Worm (Caenorhabditis elegans) whole organism, L3 larva: ENCODE measurements around the gene R09A8.5.

Experiments used
- R02D3.7 ChIP-seq: fragments of 150-350 bp; optimal IDR thresholded peaks from 2 replicates; lab custom pipeline; 2014; ENCODE audit warnings: missing biosample characterization, missing genetic modification characterization
- ZK546.5 ChIP-seq: sonication (generic microtip); optimal IDR thresholded peaks from 2 replicates; lab custom pipeline; 2017; ENCODE audit warnings: missing biosample characterization, missing genetic modification characterization
- aly-2 ChIP-seq: fragments of 150-350 bp; optimal IDR thresholded peaks from 2 replicates; lab custom pipeline; 2014; ENCODE audit warnings: missing biosample characterization, missing genetic modification characterization
- ama-1 ChIP-seq: fragments of 150-350 bp; optimal IDR thresholded peaks from 2 replicates; lab custom pipeline; 2018
- ceh-16 ChIP-seq: sonication (generic microtip); optimal IDR thresholded peaks from 2 replicates; lab custom pipeline; 2017; ENCODE audit warnings: missing biosample characterization, missing genetic modification characterization
- ceh-28 ChIP-seq: fragments of 150-350 bp; optimal IDR thresholded peaks from 2 replicates; lab custom pipeline; 2014; ENCODE audit warnings: missing biosample characterization, missing genetic modification reagents, missing genetic modification characterization
- ceh-82 ChIP-seq: fragments of 150-350 bp; optimal IDR thresholded peaks from 2 replicates; lab custom pipeline; 2014; ENCODE audit warnings: missing biosample characterization, missing genetic modification characterization
- ceh-9 ChIP-seq: sonication (generic microtip); optimal IDR thresholded peaks from 2 replicates; lab custom pipeline; 2018; ENCODE audit warnings: missing biosample characterization, missing genetic modification characterization
- daf-12 ChIP-seq: fragments of 150-350 bp; optimal IDR thresholded peaks from 2 replicates; lab custom pipeline; 2014; ENCODE audit warnings: missing biosample characterization, missing genetic modification reagents, missing genetic modification characterization
- egl-27 ChIP-seq: sonication (generic microtip); optimal IDR thresholded peaks from 4 replicates; lab custom pipeline; 2017; ENCODE audit warnings: missing biosample characterization, missing genetic modification reagents, missing genetic modification characterization
- egl-5 ChIP-seq: fragments of 150-350 bp; optimal IDR thresholded peaks from 2 replicates; lab custom pipeline; 2017; ENCODE audit warnings: missing biosample characterization, missing genetic modification reagents, missing genetic modification characterization, inconsistent platforms
- elt-1 ChIP-seq: fragments of 150-350 bp; optimal IDR thresholded peaks from 2 replicates; lab custom pipeline; 2014; ENCODE audit warnings: missing biosample characterization, missing genetic modification characterization
- elt-2 ChIP-seq: sonication (generic microtip); optimal IDR thresholded peaks from 2 replicates; lab custom pipeline; 2016; ENCODE audit warnings: missing genetic modification reagents, mild to moderate bottlenecking, missing genetic modification characterization, missing compliant biosample characterization
- elt-3 ChIP-seq, 3 experiments: fragments of 150-350 bp in 1 of 3; sonication (generic microtip) in 2 of 3; optimal IDR thresholded peaks; 2 replicates in 2 of 3; 4 replicates in 1 of 3; lab custom pipeline; 2014 to 2017; ENCODE audit warnings: missing biosample characterization in 3 of 3, missing genetic modification characterization in 3 of 3
- eor-1 ChIP-seq, 2 experiments: fragments of 150-350 bp; optimal IDR thresholded peaks; 2 replicates each; lab custom pipeline; 2014 to 2018; ENCODE audit warnings: missing biosample characterization in 2 of 2, missing genetic modification characterization in 2 of 2
- fkh-10 ChIP-seq: sonication (generic microtip); optimal IDR thresholded peaks from 2 replicates; lab custom pipeline; 2017; ENCODE audit warnings: missing biosample characterization, missing genetic modification reagents, missing genetic modification characterization
- fkh-2 ChIP-seq: fragments of 150-350 bp; optimal IDR thresholded peaks from 2 replicates; lab custom pipeline; 2014; ENCODE audit warnings: missing biosample characterization, missing genetic modification reagents, missing genetic modification characterization
- fos-1 ChIP-seq: fragments of 150-350 bp; optimal IDR thresholded peaks from 2 replicates; lab custom pipeline; 2014; ENCODE audit warnings: missing biosample characterization, missing genetic modification characterization
- hmg-11 ChIP-seq: sonication (generic microtip); optimal IDR thresholded peaks from 2 replicates; lab custom pipeline; 2016; ENCODE audit warnings: missing genetic modification characterization, missing compliant biosample characterization
- jun-1 ChIP-seq: fragments of 150-350 bp; optimal IDR thresholded peaks from 2 replicates; lab custom pipeline; 2014; ENCODE audit warnings: missing biosample characterization, missing genetic modification reagents, missing genetic modification characterization
- lin-15B ChIP-seq: fragments of 150-350 bp; optimal IDR thresholded peaks from 2 replicates; lab custom pipeline; 2014; ENCODE audit warnings: missing biosample characterization, missing genetic modification characterization
- lin-39 ChIP-seq: fragments of 150-350 bp; optimal IDR thresholded peaks from 2 replicates; lab custom pipeline; 2018; ENCODE audit warnings: missing biosample characterization, missing genetic modification reagents, missing genetic modification characterization
- lsy-12 ChIP-seq: sonication (generic microtip); optimal IDR thresholded peaks from 2 replicates; lab custom pipeline; 2016; ENCODE audit warnings: mild to moderate bottlenecking, missing genetic modification characterization, missing compliant biosample characterization
- mdl-1 ChIP-seq: fragments of 150-350 bp; optimal IDR thresholded peaks from 2 replicates; lab custom pipeline; 2014; ENCODE audit warnings: missing biosample characterization, missing genetic modification characterization
- mml-1 ChIP-seq: fragments of 150-350 bp; sonication (generic microtip); optimal IDR thresholded peaks from 3 replicates; lab custom pipeline; 2014; ENCODE audit warnings: missing biosample characterization, missing genetic modification characterization
- nfya-1 ChIP-seq: sonication (generic microtip); optimal IDR thresholded peaks from 2 replicates; lab custom pipeline; 2017; ENCODE audit warnings: missing genetic modification characterization, mild to moderate bottlenecking, missing compliant biosample characterization, antibody characterized with exemption, moderate library complexity; ENCODE audit not compliant: insufficient read depth
- nhr-11 ChIP-seq: fragments of 150-350 bp; optimal IDR thresholded peaks from 2 replicates; lab custom pipeline; 2014; ENCODE audit warnings: missing biosample characterization, missing genetic modification characterization
- nhr-12 ChIP-seq: fragments of 150-350 bp; optimal IDR thresholded peaks from 2 replicates; lab custom pipeline; 2014; ENCODE audit warnings: missing biosample characterization, missing genetic modification characterization
- nhr-23 ChIP-seq: fragments of 150-350 bp; optimal IDR thresholded peaks from 2 replicates; lab custom pipeline; 2014; ENCODE audit warnings: missing biosample characterization, missing genetic modification reagents, missing genetic modification characterization
- nhr-237 ChIP-seq: fragments of 150-350 bp; optimal IDR thresholded peaks from 2 replicates; lab custom pipeline; 2014; ENCODE audit warnings: missing biosample characterization, missing genetic modification characterization
- nhr-25 ChIP-seq: sonication (generic microtip); optimal IDR thresholded peaks from 2 replicates; lab custom pipeline; 2017; ENCODE audit warnings: missing biosample characterization, missing genetic modification characterization
- nhr-28 ChIP-seq: fragments of 150-350 bp; optimal IDR thresholded peaks from 2 replicates; lab custom pipeline; 2014; ENCODE audit warnings: missing biosample characterization, missing genetic modification characterization
- nhr-43 ChIP-seq: sonication (generic microtip); optimal IDR thresholded peaks from 2 replicates; lab custom pipeline; 2016; ENCODE audit warnings: mild to moderate bottlenecking, missing genetic modification characterization, missing compliant biosample characterization; ENCODE audit not compliant: poor library complexity, severe bottlenecking
- nhr-67 ChIP-seq: fragments of 150-350 bp; optimal IDR thresholded peaks from 2 replicates; lab custom pipeline; 2014; ENCODE audit warnings: missing biosample characterization, missing genetic modification characterization
- nhr-76 ChIP-seq: fragments of 150-350 bp; sonication (generic microtip); optimal IDR thresholded peaks from 5 replicates; lab custom pipeline; 2014; ENCODE audit warnings: missing biosample characterization, missing genetic modification characterization
- nhr-77 ChIP-seq: fragments of 150-350 bp; optimal IDR thresholded peaks from 2 replicates; lab custom pipeline; 2014; ENCODE audit warnings: missing biosample characterization, missing genetic modification characterization
- pha-4 ChIP-seq: fragments of 150-350 bp; optimal IDR thresholded peaks from 2 replicates; lab custom pipeline; 2014; ENCODE audit warnings: missing biosample characterization, missing genetic modification reagents, missing genetic modification characterization
- pqm-1 ChIP-seq: fragments of 150-350 bp; optimal IDR thresholded peaks from 2 replicates; lab custom pipeline; 2017; ENCODE audit warnings: missing biosample characterization, missing genetic modification characterization, inconsistent platforms
- sea-2 ChIP-seq: fragments of 150-350 bp; sonication (generic microtip); optimal IDR thresholded peaks from 4 replicates; lab custom pipeline; 2014; ENCODE audit warnings: missing biosample characterization, missing genetic modification reagents, missing genetic modification characterization
- skn-1 ChIP-seq: fragments of 150-350 bp; optimal IDR thresholded peaks from 2 replicates; lab custom pipeline; 2014; ENCODE audit warnings: missing biosample characterization, missing genetic modification characterization
- snpc-4 ChIP-seq: fragments of 150-350 bp; optimal IDR thresholded peaks from 2 replicates; lab custom pipeline; 2014; ENCODE audit warnings: missing biosample characterization, missing genetic modification characterization
- tbx-2 ChIP-seq: sonication (generic microtip); optimal IDR thresholded peaks from 2 replicates; lab custom pipeline; 2016; ENCODE audit warnings: mild to moderate bottlenecking, missing genetic modification characterization, missing compliant biosample characterization
- unc-39 ChIP-seq: sonication (generic microtip); optimal IDR thresholded peaks from 4 replicates; lab custom pipeline; 2017; ENCODE audit warnings: missing biosample characterization, missing genetic modification characterization
- unc-62 ChIP-seq: fragments of 150-350 bp; sonication (generic microtip); optimal IDR thresholded peaks from 4 replicates; lab custom pipeline; 2014; ENCODE audit warnings: missing biosample characterization, missing genetic modification reagents, missing genetic modification characterization
- zag-1 ChIP-seq: fragments of 150-350 bp; optimal IDR thresholded peaks from 2 replicates; lab custom pipeline; 2014; ENCODE audit warnings: missing biosample characterization, missing genetic modification characterization
- ztf-11 ChIP-seq: fragments of 150-350 bp; optimal IDR thresholded peaks from 2 replicates; lab custom pipeline; 2014; ENCODE audit warnings: missing biosample characterization, missing genetic modification characterization
- ztf-4 ChIP-seq: fragments of 150-350 bp; optimal IDR thresholded peaks from 2 replicates; lab custom pipeline; 2014; ENCODE audit warnings: missing biosample characterization, missing genetic modification characterization

Gene R09A8.5

ce11 chrX:12627797-12628196 is 12.6 kb downstream of the R09A8.5 start:
- no peak for TF ChIP-seq ceh-28 (tag; lab: Kevin White, UChicago)
- no peak for TF ChIP-seq ztf-11 (tag; lab: Kevin White, UChicago)
- peak; percentile 58 for TF ChIP-seq nhr-23
- no peak for TF ChIP-seq R02D3.7
- no peak for TF ChIP-seq zag-1 (tag; lab: Kevin White, UChicago)
- no peak for TF ChIP-seq nfya-1 (tag; lab: Kevin White, UChicago)
- no peak for TF ChIP-seq fos-1 (tag; lab: Kevin White, UChicago)
- no peak for TF ChIP-seq elt-1
- TF ChIP-seq fkh-2 (tag; lab: Kevin White, UChicago), result no peak
- no peak for TF ChIP-seq aly-2 (tag; lab: Kevin White, UChicago)
- no peak for TF ChIP-seq nhr-77 (tag; lab: Kevin White, UChicago)
- peak; percentile 93 for TF ChIP-seq elt-2 (tag; lab: Kevin White, UChicago)
- no peak for TF ChIP-seq skn-1
- no peak for TF ChIP-seq egl-5 (tag; lab: Kevin White, UChicago)
- TF ChIP-seq lsy-12, result no peak
- TF ChIP-seq lin-39 (tag; lab: Kevin White, UChicago), result no peak
- TF ChIP-seq mml-1, result no peak
- TF ChIP-seq snpc-4 (tag; lab: Kevin White, UChicago), result no peak
- no peak for TF ChIP-seq hmg-11 (tag; lab: Kevin White, UChicago)
- no peak for TF ChIP-seq lin-15B (tag; lab: Kevin White, UChicago)
- TF ChIP-seq nhr-43 (tag; lab: Kevin White, UChicago), result no peak
- no peak for TF ChIP-seq ZK546.5 (tag; lab: Kevin White, UChicago)
- no peak for TF ChIP-seq daf-12
- peak; percentile 93 for TF ChIP-seq pqm-1 (tag; lab: Kevin White, UChicago)
- TF ChIP-seq nhr-76, result no peak
- no peak for TF ChIP-seq egl-27 (tag; lab: Kevin White, UChicago)
- no peak for TF ChIP-seq nhr-11 (tag; lab: Kevin White, UChicago)
- TF ChIP-seq unc-39 (tag; lab: Kevin White, UChicago), result no peak
- TF ChIP-seq nhr-25 (tag; lab: Kevin White, UChicago), result peak; percentile 11
- TF ChIP-seq elt-3 (tag; optimal IDR thresholded peaks at IDR 0.05; lab: Kevin White, UChicago), result peak in 2 of 3 experiments; percentile 29 to 48
- TF ChIP-seq mdl-1 (tag; lab: Kevin White, UChicago), result no peak
- peak; percentile 63 for TF ChIP-seq pha-4
- TF ChIP-seq unc-62 (GFP tag; lab: Kevin White, UChicago), result no peak
- TF ChIP-seq nhr-28 (tag; lab: Kevin White, UChicago), result no peak
- TF ChIP-seq ztf-4 (tag; lab: Kevin White, UChicago), result no peak
- TF ChIP-seq sea-2, result no peak
- no peak for TF ChIP-seq ceh-82 (tag; lab: Kevin White, UChicago)
- TF ChIP-seq nhr-12, result no peak
- TF ChIP-seq ama-1 (lab: Kevin White, UChicago), result no peak
- no peak for TF ChIP-seq ceh-9 (tag; lab: Kevin White, UChicago)
- no peak for TF ChIP-seq nhr-67
- no peak for TF ChIP-seq nhr-237 (tag; lab: Kevin White, UChicago)
- TF ChIP-seq eor-1 (tag; optimal IDR thresholded peaks at IDR 0.05; lab: Kevin White, UChicago), result no peak
- no peak for TF ChIP-seq fkh-10 (GFP tag; lab: Kevin White, UChicago)
- TF ChIP-seq jun-1 (tag; lab: Kevin White, UChicago), result no peak
- no peak for TF ChIP-seq tbx-2 (tag; lab: Kevin White, UChicago)
- no peak for TF ChIP-seq ceh-16

ce11 chrX:12620310-12620709 is 20.0 kb downstream of the R09A8.5 start:
- TF ChIP-seq pha-4, result no peak
- no peak for TF ChIP-seq nhr-25 (tag; lab: Kevin White, UChicago)
